Fruit fly (Drosophila melanogaster) whole organism, adult: ENCODE data around the gene Rab30.

Experiments
- CG12768 ChIP-seq: fragments of 200-800 bp; sonication (Bioruptor generic); optimal IDR thresholded peaks from 2 replicates; lab custom pipeline; 2017; ENCODE audit warnings: missing biosample characterization, missing genetic modification characterization, mild to moderate bottlenecking, moderate library complexity, missing genetic modification reagents
- CG5204 ChIP-seq: fragments of 200-800 bp; sonication (Bioruptor generic); optimal IDR thresholded peaks from 2 replicates; lab custom pipeline; 2016; ENCODE audit warnings: missing biosample characterization, missing genetic modification characterization
- cnc ChIP-seq, 2 experiments: fragments of >200 bp; optimal IDR thresholded peaks; 2 replicates each; lab custom pipeline; 2017
- kay ChIP-seq: fragments of 200-800 bp; sonication (Bioruptor generic); peaks from one replicate; lab custom pipeline; 2016; ENCODE audit warnings: missing biosample characterization, missing genetic modification characterization, borderline replicate concordance
- toe ChIP-seq: fragments of 200-800 bp; sonication (Bioruptor generic); optimal IDR thresholded peaks from 2 replicates; lab custom pipeline; 2016; ENCODE audit warnings: missing biosample characterization, missing genetic modification characterization

- TF ChIP-seq kay (GFP tag; lab: Kevin White, UChicago) (no peak), CG12768 (GFP tag; lab: Kevin White, UChicago) (no peak), toe (GFP tag; lab: Kevin White, UChicago) (no peak), CG5204 (GFP tag; lab: Kevin White, UChicago) (no peak), cnc (optimal IDR thresholded peaks at IDR 0.05; lab: Kevin White, UChicago) (no peak)
Measured at dm6 chr2L:7071219-7071618, 38.8 kb upstream of the Rab30 start.
